Worm (Caenorhabditis elegans) whole organism, young adult: Measurements from ENCODE around the gene Y54G2A.13.

Experiments
- B0035.1 ChIP-seq: sonication (generic microtip); optimal IDR thresholded peaks from 2 replicates; lab custom pipeline; 2016; ENCODE audit warnings: missing genetic modification characterization, mild to moderate bottlenecking, missing compliant biosample characterization, missing genotype, missing genetic modification reagents
- C06A6.2 ChIP-seq: fragments of 200-800 bp; sonication (Bioruptor generic); conservative IDR thresholded peaks from 2 replicates; pipeline ENCODE4 v1.3.6; 2022; ENCODE audit warnings: missing genetic modification characterization, missing compliant biosample characterization
- F10E7.11 ChIP-seq: sonication (generic microtip); optimal IDR thresholded peaks from 2 replicates; lab custom pipeline; 2017; ENCODE audit warnings: mild to moderate bottlenecking, missing genetic modification characterization, moderate library complexity, missing compliant biosample characterization
- F23B12.7 ChIP-seq: sonication (generic microtip); optimal IDR thresholded peaks from 2 replicates; lab custom pipeline; 2017; ENCODE audit warnings: missing genetic modification characterization, mild to moderate bottlenecking, missing compliant biosample characterization, antibody characterized with exemption, moderate library complexity; ENCODE audit not compliant: insufficient read depth
- F33H1.4 ChIP-seq: fragments of 200-800 bp; sonication (Bioruptor generic); IDR thresholded peaks from 2 replicates; pipeline ENCODE4 v1.3.6; 2022; ENCODE audit warnings: missing genetic modification reagents, missing genetic modification characterization, missing compliant biosample characterization
- F39B2.1 ChIP-seq: fragments of 200-800 bp; sonication (Bioruptor generic); IDR thresholded peaks from 2 replicates; pipeline ENCODE4 v1.3.6; 2022; ENCODE audit warnings: missing genetic modification reagents, missing genetic modification characterization, missing compliant biosample characterization
- F55B11.4 ChIP-seq: sonication (generic microtip); optimal IDR thresholded peaks from 2 replicates; lab custom pipeline; 2016; ENCODE audit warnings: missing compliant biosample characterization, missing genetic modification characterization, borderline replicate concordance; ENCODE audit not compliant: insufficient read depth
- K11D2.4 ChIP-seq: fragments of 200-800 bp; sonication (Bioruptor generic); IDR thresholded peaks from 2 replicates; pipeline ENCODE4 v1.3.6; 2022; ENCODE audit warnings: missing genetic modification reagents, missing genetic modification characterization, missing compliant biosample characterization
- K12H6.12 ChIP-seq: fragments of 200-800 bp; sonication (Bioruptor generic); optimal IDR thresholded peaks from 2 replicates; lab custom pipeline; 2018; ENCODE audit warnings: mild to moderate bottlenecking, missing genetic modification characterization, missing compliant biosample characterization
- T07F8.4 ChIP-seq: sonication (generic microtip); optimal IDR thresholded peaks from 2 replicates; lab custom pipeline; 2016; ENCODE audit warnings: mild to moderate bottlenecking, missing genetic modification characterization, moderate library complexity, missing compliant biosample characterization
- Y53G8AR.9 ChIP-seq: fragments of 200-800 bp; sonication (Bioruptor generic); conservative IDR thresholded peaks from 2 replicates; pipeline ENCODE4 v1.3.6; 2022; ENCODE audit warnings: missing genetic modification reagents, missing genetic modification characterization, missing compliant biosample characterization
- Y56A3A.18 ChIP-seq: fragments of 200-800 bp; sonication (Bioruptor generic); IDR thresholded peaks from 2 replicates; pipeline ENCODE4 v1.3.6; 2022; ENCODE audit warnings: missing genetic modification reagents, missing genetic modification characterization, missing compliant biosample characterization
- Y79H2A.3 ChIP-seq: fragments of 200-800 bp; sonication (Bioruptor generic); conservative IDR thresholded peaks from 2 replicates; pipeline ENCODE4 v1.3.6; 2022; ENCODE audit warnings: missing genetic modification reagents, missing genetic modification characterization, missing compliant biosample characterization
- attf-3 ChIP-seq: fragments of 200-800 bp; sonication (Bioruptor generic); conservative IDR thresholded peaks from 2 replicates; pipeline ENCODE4 v1.3.6; 2022; ENCODE audit warnings: missing genetic modification reagents, missing genetic modification characterization, missing compliant biosample characterization
- bed-2 ChIP-seq: fragments of 200-800 bp; sonication (Bioruptor generic); IDR thresholded peaks from 2 replicates; pipeline ENCODE4 v1.3.6; 2022; ENCODE audit warnings: missing genetic modification reagents, missing genetic modification characterization, missing compliant biosample characterization
- cebp-2 ChIP-seq: fragments of 200-800 bp; sonication (Bioruptor generic); IDR thresholded peaks from 2 replicates; pipeline ENCODE4 v1.3.6; 2022; ENCODE audit warnings: missing genetic modification characterization, missing compliant biosample characterization
- ceh-27 ChIP-seq: fragments of 200-800 bp; sonication (Bioruptor generic); optimal IDR thresholded peaks from 2 replicates; lab custom pipeline; 2018; ENCODE audit warnings: mild to moderate bottlenecking, missing genetic modification characterization, moderate library complexity, missing compliant biosample characterization
- ceh-40 ChIP-seq: fragments of 200-800 bp; sonication (Bioruptor generic); IDR thresholded peaks from 2 replicates; pipeline ENCODE4 v1.3.6; 2022; ENCODE audit warnings: missing genetic modification characterization, missing compliant biosample characterization
- ceh-79 ChIP-seq: sonication (generic microtip); optimal IDR thresholded peaks from 2 replicates; lab custom pipeline; 2017; ENCODE audit warnings: mild to moderate bottlenecking, missing genetic modification characterization, missing compliant biosample characterization
- chd-7 ChIP-seq: sonication (generic microtip); optimal IDR thresholded peaks from 2 replicates; lab custom pipeline; 2016; ENCODE audit warnings: mild to moderate bottlenecking, missing genetic modification characterization, moderate library complexity, missing compliant biosample characterization
- dpl-1 ChIP-seq: fragments of 150-350 bp; optimal IDR thresholded peaks from 2 replicates; lab custom pipeline; 2014; ENCODE audit warnings: missing biosample characterization, missing genetic modification reagents, missing genetic modification characterization
- egl-18 ChIP-seq: fragments of 200-800 bp; sonication (Bioruptor generic); IDR thresholded peaks from 2 replicates; pipeline ENCODE4 v1.3.6; 2022; ENCODE audit warnings: missing genetic modification reagents, missing genetic modification characterization, missing compliant biosample characterization
- egrh-3 ChIP-seq: fragments of 200-800 bp; sonication (Bioruptor generic); IDR thresholded peaks from 2 replicates; pipeline ENCODE4 v1.3.6; 2022; ENCODE audit warnings: missing genetic modification reagents, missing genetic modification characterization, missing compliant biosample characterization
- fkh-3 ChIP-seq: sonication (generic microtip); optimal IDR thresholded peaks from 2 replicates; lab custom pipeline; 2016; ENCODE audit warnings: mild to moderate bottlenecking, missing genetic modification characterization, missing compliant biosample characterization
- him-1 ChIP-seq: sonication (generic microtip); optimal IDR thresholded peaks from 2 replicates; lab custom pipeline; 2016; ENCODE audit warnings: missing genotype, missing genetic modification reagents, missing genetic modification characterization, missing compliant biosample characterization
- hmg-1.2 ChIP-seq: fragments of 200-800 bp; sonication (Bioruptor generic); IDR thresholded peaks from 2 replicates; pipeline ENCODE4 v1.3.6; 2022; ENCODE audit warnings: missing genetic modification reagents, missing genetic modification characterization, missing compliant biosample characterization
- hrde-1 ChIP-seq: sonication (generic microtip); optimal IDR thresholded peaks from 2 replicates; lab custom pipeline; 2016; ENCODE audit warnings: missing genetic modification characterization, mild to moderate bottlenecking, missing compliant biosample characterization, moderate library complexity, missing genotype, missing genetic modification reagents, borderline replicate concordance
- hsf-1 ChIP-seq: fragments of 200-800 bp; sonication (Bioruptor generic); IDR thresholded peaks from 2 replicates; pipeline ENCODE4 v1.3.6; 2022; ENCODE audit warnings: missing genetic modification reagents, missing genetic modification characterization, missing compliant biosample characterization
- let-607 ChIP-seq, 2 experiments: fragments of 200-800 bp in 1 of 2; sonication (Bioruptor generic) in 1 of 2; sonication (generic microtip) in 1 of 2; optimal IDR thresholded peaks; 2 replicates each; lab custom pipeline; 2016 to 2018; ENCODE audit warnings: mild to moderate bottlenecking in 2 of 2, missing compliant biosample characterization in 2 of 2, missing genetic modification characterization in 2 of 2, moderate library complexity in 2 of 2, missing genotype in 1 of 2
- lin-26 ChIP-seq: fragments of 200-800 bp; sonication (Bioruptor generic); IDR thresholded peaks from 2 replicates; pipeline ENCODE4 v1.3.6; 2022; ENCODE audit warnings: missing genetic modification reagents, missing genetic modification characterization, missing compliant biosample characterization
- lir-1 ChIP-seq: fragments of 200-800 bp; sonication (Bioruptor generic); conservative IDR thresholded peaks from 2 replicates; pipeline ENCODE4 v1.3.6; 2022; ENCODE audit warnings: missing genetic modification reagents, missing genetic modification characterization, missing compliant biosample characterization
- lsl-1 ChIP-seq: fragments of 200-800 bp; sonication (Bioruptor generic); optimal IDR thresholded peaks from 2 replicates; lab custom pipeline; 2018; ENCODE audit warnings: mild to moderate bottlenecking, missing genetic modification characterization, moderate library complexity, missing compliant biosample characterization
- lsy-27 ChIP-seq: sonication (generic microtip); optimal IDR thresholded peaks from 2 replicates; lab custom pipeline; 2017; ENCODE audit warnings: missing genetic modification characterization, mild to moderate bottlenecking, missing compliant biosample characterization, antibody characterized with exemption, missing genotype, borderline replicate concordance; ENCODE audit not compliant: insufficient read depth
- mel-28 ChIP-seq: sonication (generic microtip); optimal IDR thresholded peaks from 2 replicates; lab custom pipeline; 2016; ENCODE audit warnings: borderline replicate concordance, mild to moderate bottlenecking, missing genetic modification characterization, missing compliant biosample characterization
- mes-4 ChIP-seq: sonication (generic microtip); optimal IDR thresholded peaks from 2 replicates; lab custom pipeline; 2016; ENCODE audit warnings: missing genotype, missing genetic modification characterization, missing compliant biosample characterization
- mxl-1 ChIP-seq: sonication (generic microtip); optimal IDR thresholded peaks from 2 replicates; lab custom pipeline; 2016; ENCODE audit warnings: missing genetic modification characterization, missing compliant biosample characterization
- nfyb-1 ChIP-seq: fragments of 200-800 bp; sonication (Bioruptor generic); IDR thresholded peaks from 2 replicates; pipeline ENCODE4 v1.3.6; 2022; ENCODE audit warnings: missing genetic modification reagents, missing genetic modification characterization, missing compliant biosample characterization
- nhr-179 ChIP-seq: sonication (generic microtip); optimal IDR thresholded peaks from 2 replicates; lab custom pipeline; 2016; ENCODE audit warnings: mild to moderate bottlenecking, missing genetic modification characterization, missing compliant biosample characterization
- rec-8 ChIP-seq, 2 experiments: sonication (generic microtip); optimal IDR thresholded peaks; 2 replicates each; lab custom pipeline; 2016; ENCODE audit warnings: mild to moderate bottlenecking in 2 of 2, missing genetic modification characterization in 2 of 2, missing genetic modification reagents in 2 of 2, missing genotype in 2 of 2, missing biosample characterization in 1 of 2, missing compliant biosample characterization in 1 of 2, moderate library complexity in 1 of 2
- rpc-1 ChIP-seq, 2 experiments: fragments of 150-350 bp in 1 of 2; sonication (generic microtip) in 1 of 2; optimal IDR thresholded peaks; 2 replicates each; lab custom pipeline; 2014 to 2018; ENCODE audit warnings: missing biosample characterization in 1 of 2, missing genetic modification characterization in 1 of 2, missing genetic modification reagents in 1 of 2, missing genotype in 1 of 2
- sdz-38 ChIP-seq: sonication (generic microtip); optimal IDR thresholded peaks from 2 replicates; lab custom pipeline; 2016; ENCODE audit warnings: missing genotype, missing genetic modification characterization, missing compliant biosample characterization
- sea-2 ChIP-seq: fragments of 200-800 bp; sonication (Bioruptor generic); IDR thresholded peaks from 2 replicates; pipeline ENCODE4 v1.3.6; 2022; ENCODE audit warnings: missing genetic modification characterization, missing compliant biosample characterization
- snpc-4 ChIP-seq, 5 experiments: fragments of 150-350 bp in 1 of 5; sonication (generic microtip) in 4 of 5; optimal IDR thresholded peaks; 2 replicates each; lab custom pipeline; 2014 to 2018; ENCODE audit warnings: missing genetic modification characterization in 5 of 5, missing biosample characterization in 3 of 5, antibody characterized with exemption in 2 of 5, mild to moderate bottlenecking in 2 of 5, missing compliant biosample characterization in 2 of 5, missing genotype in 2 of 5, moderate library complexity in 2 of 5, missing genetic modification reagents in 1 of 5
- somi-1 ChIP-seq: fragments of 200-800 bp; sonication (Bioruptor generic); optimal IDR thresholded peaks from 2 replicates; lab custom pipeline; 2018; ENCODE audit warnings: mild to moderate bottlenecking, missing genetic modification characterization, missing compliant biosample characterization
- tbp1 ChIP-seq: fragments of 200-800 bp; sonication (Bioruptor generic); optimal IDR thresholded peaks from 2 replicates; lab custom pipeline; 2018; ENCODE audit warnings: mild to moderate bottlenecking, missing genetic modification characterization, missing compliant biosample characterization
- tbx-9 ChIP-seq: sonication (generic microtip); optimal IDR thresholded peaks from 2 replicates; lab custom pipeline; 2016; ENCODE audit warnings: borderline replicate concordance, missing genetic modification characterization, inconsistent platforms, missing compliant biosample characterization
- tlf-1 ChIP-seq: fragments of 200-800 bp; sonication (Bioruptor generic); optimal IDR thresholded peaks from 2 replicates; lab custom pipeline; 2018; ENCODE audit warnings: mild to moderate bottlenecking, missing genetic modification characterization, missing compliant biosample characterization

The Y54G2A.13 gene

ce11 chrIV:2774500-2774899, 45.0 kb downstream of the Y54G2A.13 start (continued):
- TF ChIP-seq lsy-27 (no peak), ceh-79 (no peak), cebp-2 (GFP tag; lab: Robert Waterston, UW) (no peak), somi-1 (GFP tag; lab: Kevin White, UChicago) (peak; percentile 20), nfyb-1 (peak; percentile 54; the same call in 1 of the 2 replicates), K11D2.4 (GFP tag; lab: Robert Waterston, UW) (peak; percentile 82), Y79H2A.3 (GFP tag; lab: Robert Waterston, UW) (no peak), ceh-27 (GFP tag; lab: Kevin White, UChicago) (peak; percentile 62), lin-26 (GFP tag; lab: Robert Waterston, UW) (peak; percentile 80), B0035.1 (tag; lab: Kevin White, UChicago) (no peak), mxl-1 (tag; lab: Kevin White, UChicago) (no peak), lir-1 (no peak), Y56A3A.18 (GFP tag; lab: Robert Waterston, UW) (0 out of 2 replicates have a peak, but pooled peaks have one; percentile 38), ceh-40 (GFP tag; lab: Robert Waterston, UW) (no peak), egrh-3 (GFP tag; lab: Robert Waterston, UW) (0 out of 2 replicates have a peak, but pooled peaks have one; percentile 28), sea-2 (GFP tag; lab: Robert Waterston, UW) (no peak), hmg-1.2 (GFP tag; lab: Robert Waterston, UW) (peak; percentile 76), F10E7.11 (no peak), chd-7 (tag; lab: Kevin White, UChicago) (peak; percentile 73), tbx-9 (tag; lab: Kevin White, UChicago) (no peak), hsf-1 (no peak), hrde-1 (tag; lab: Kevin White, UChicago) (no peak), F55B11.4 (tag; lab: Kevin White, UChicago) (no peak), tbp1 (GFP tag; lab: Kevin White, UChicago) (peak; percentile 45), nhr-179 (tag; lab: Kevin White, UChicago) (no peak), C06A6.2 (GFP tag; lab: Robert Waterston, UW) (peak; percentile 78; the same call in 1 of the 2 replicates), him-1 (tag; lab: Kevin White, UChicago) (no peak), Y53G8AR.9 (peak; percentile 61; the same call in 1 of the 2 replicates), F23B12.7 (tag; lab: Kevin White, UChicago) (peak; percentile 42), let-607 (tag; optimal IDR thresholded peaks at IDR 0.05; lab: Kevin White, UChicago) (peak in 1 of 2 experiments; percentile 25), mel-28 (tag; lab: Kevin White, UChicago) (no peak), rpc-1 (optimal IDR thresholded peaks at IDR 0.05; lab: Kevin White, UChicago) (no peak), rpc-1 (tag; optimal IDR thresholded peaks at IDR 0.05; lab: Kevin White, UChicago) (no peak), T07F8.4 (tag; lab: Kevin White, UChicago) (no peak), bed-2 (GFP tag; lab: Robert Waterston, UW) (no peak), egl-18 (GFP tag; lab: Robert Waterston, UW) (no peak), F39B2.1 (no peak), snpc-4 (GFP tag; optimal IDR thresholded peaks at IDR 0.05; lab: Kevin White, UChicago) (no peak), snpc-4 (tag; optimal IDR thresholded peaks at IDR 0.05; lab: Kevin White, UChicago) (peak in 1 of 4 experiments; percentile 38), tlf-1 (GFP tag; lab: Kevin White, UChicago) (no peak), F33H1.4 (GFP tag; lab: Robert Waterston, UW) (no peak), rec-8 (tag; optimal IDR thresholded peaks at IDR 0.05; lab: Kevin White, UChicago) (no peak), dpl-1 (no peak), fkh-3 (tag; lab: Kevin White, UChicago) (no peak), attf-3 (GFP tag; lab: Robert Waterston, UW) (no peak), lsl-1 (no peak), sdz-38 (no peak), mes-4 (tag; lab: Kevin White, UChicago) (no peak), K12H6.12 (peak; percentile 73)
